Worm (Caenorhabditis elegans): ENCODE measurements around the gene pgp-12.

DNA sequence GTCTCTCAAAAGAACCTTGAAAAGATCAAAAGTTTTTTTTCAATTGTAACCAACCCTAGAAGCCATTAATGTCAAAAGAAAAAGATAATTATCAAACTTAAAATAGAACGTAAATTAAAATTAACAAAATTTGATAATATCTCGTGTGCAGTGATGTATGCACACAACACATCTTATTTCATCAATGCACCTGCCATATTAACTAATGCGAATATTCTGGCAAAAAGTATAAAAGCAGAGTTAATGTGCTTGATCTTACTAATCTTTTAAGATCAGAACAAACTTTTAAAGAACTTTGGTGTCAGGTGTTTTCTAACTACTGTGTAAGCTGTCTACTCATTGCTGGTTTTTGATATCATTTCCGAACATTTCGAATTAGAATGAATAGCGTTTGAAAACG lies 28.9 kb upstream of the pgp-12 start:
- no peak for TF ChIP-seq ztf-4 (tag; optimal IDR thresholded peaks at IDR 0.05)
- no peak for TF ChIP-seq snpc-4 (tag; optimal IDR thresholded peaks at IDR 0.05)
- TF ChIP-seq nhr-76 (tag; optimal IDR thresholded peaks at IDR 0.05), result no peak
- TF ChIP-seq ceh-9 (tag; optimal IDR thresholded peaks at IDR 0.05), result no peak
- TF ChIP-seq nhr-77 (tag; optimal IDR thresholded peaks at IDR 0.05), result no peak
- TF ChIP-seq jun-1 (tag; optimal IDR thresholded peaks at IDR 0.05), result no peak
- TF ChIP-seq lin-15B (tag; optimal IDR thresholded peaks at IDR 0.05), result no peak

Data from whole organism, L3 larva.